Fruit fly (Drosophila melanogaster) whole organism, embryonic: Measurements from ENCODE around the gene slpr.

Experiments used
- Ada2b ChIP-seq: fragments of 200-800 bp; sonication (Bioruptor generic); IDR thresholded peaks from 2 replicates; pipeline ENCODE4 v1.3.6; 2022; ENCODE audit warnings: missing biosample characterization, missing genetic modification characterization
- Asciz ChIP-seq: fragments of 200-800 bp; sonication (Bioruptor generic); optimal IDR thresholded peaks from 2 replicates; lab custom pipeline; 2017; ENCODE audit warnings: missing biosample characterization, mild to moderate bottlenecking, missing genetic modification characterization, missing genetic modification reagents
- CG10366 ChIP-seq: fragments of 200-800 bp; sonication (Bioruptor generic); IDR thresholded peaks from 2 replicates; pipeline ENCODE4 v1.3.6; 2022; ENCODE audit warnings: missing biosample characterization, missing genetic modification characterization
- CG10462 ChIP-seq: fragments of 200-800 bp; sonication (Bioruptor generic); optimal IDR thresholded peaks from 2 replicates; lab custom pipeline; 2016; ENCODE audit warnings: missing biosample characterization, missing genetic modification characterization
- CG12071 ChIP-seq: fragments of 200-800 bp; sonication (Bioruptor generic); optimal IDR thresholded peaks from 3 replicates; lab custom pipeline; 2018; ENCODE audit warnings: missing biosample characterization, mild to moderate bottlenecking, missing genetic modification characterization
- CG13424 ChIP-seq: fragments of 200-800 bp; sonication (Bioruptor generic); optimal IDR thresholded peaks from 2 replicates; lab custom pipeline; 2019; ENCODE audit warnings: missing biosample characterization, mild to moderate bottlenecking, missing genetic modification characterization, moderate library complexity
- CG13775 ChIP-seq: fragments of 200-800 bp; sonication (Bioruptor generic); optimal IDR thresholded peaks from 3 replicates; lab custom pipeline; 2017; ENCODE audit warnings: missing biosample characterization, mild to moderate bottlenecking, missing genetic modification characterization
- CG17385 ChIP-seq: fragments of 200-800 bp; sonication (Bioruptor generic); optimal IDR thresholded peaks from 3 replicates; lab custom pipeline; 2018; ENCODE audit warnings: missing biosample characterization, mild to moderate bottlenecking, missing genetic modification characterization
- CG2712 ChIP-seq: fragments of 200-800 bp; optimal IDR thresholded peaks from 3 replicates; lab custom pipeline; 2019; ENCODE audit warnings: missing biosample characterization, mild to moderate bottlenecking, missing genetic modification characterization, moderate library complexity
- CG30020 ChIP-seq: fragments of 200-800 bp; optimal IDR thresholded peaks from 2 replicates; lab custom pipeline; 2019; ENCODE audit warnings: missing biosample characterization, mild to moderate bottlenecking, missing genetic modification characterization, moderate library complexity
- CG32767 ChIP-seq: fragments of 200-800 bp; sonication (Bioruptor generic); IDR thresholded peaks from 2 replicates; pipeline ENCODE4 v1.3.6; 2022; ENCODE audit warnings: missing biosample characterization, missing genetic modification characterization
- CG34376 ChIP-seq: fragments of 200-800 bp; sonication (Bioruptor generic); optimal IDR thresholded peaks from 2 replicates; lab custom pipeline; 2018; ENCODE audit warnings: missing biosample characterization, mild to moderate bottlenecking, missing genetic modification characterization
- CG7271 ChIP-seq: fragments of 200-800 bp; sonication (Bioruptor generic); optimal IDR thresholded peaks from 2 replicates; lab custom pipeline; 2018; ENCODE audit warnings: missing biosample characterization, mild to moderate bottlenecking, missing genetic modification characterization, moderate library complexity
- CG7786 ChIP-seq: fragments of 200-800 bp; sonication (Bioruptor generic); optimal IDR thresholded peaks from 2 replicates; lab custom pipeline; 2016; ENCODE audit warnings: missing biosample characterization, missing genetic modification characterization
- Chrac-16 ChIP-seq: fragments of 200-800 bp; sonication (Bioruptor generic); optimal IDR thresholded peaks from 3 replicates; lab custom pipeline; 2016; ENCODE audit warnings: missing biosample characterization, missing genetic modification characterization
- E2f1 ChIP-seq: fragments of 200-800 bp; sonication (Bioruptor generic); IDR thresholded peaks from 2 replicates; pipeline ENCODE4 v1.3.6; 2022; ENCODE audit warnings: missing biosample characterization, missing genetic modification characterization
- Fer1 ChIP-seq: fragments of 200-800 bp; sonication (Bioruptor generic); optimal IDR thresholded peaks from 2 replicates; lab custom pipeline; 2017; ENCODE audit warnings: missing biosample characterization, mild to moderate bottlenecking, missing genetic modification characterization
- Hr3 ChIP-seq: fragments of 200-800 bp; sonication (Bioruptor generic); optimal IDR thresholded peaks from 3 replicates; lab custom pipeline; 2016; ENCODE audit warnings: missing biosample characterization, missing genetic modification characterization
- Hr39 ChIP-seq: fragments of >200 bp; optimal IDR thresholded peaks from 2 replicates; lab custom pipeline; 2017
- Hr78 ChIP-seq, 2 experiments: fragments of 200-800 bp in 1 of 2; fragments of >200 bp in 1 of 2; sonication (Bioruptor generic) in 1 of 2; optimal IDR thresholded peaks; 2 replicates each; lab custom pipeline; 2017 to 2019; ENCODE audit warnings: missing biosample characterization in 2 of 2, missing genetic modification characterization in 2 of 2, mild to moderate bottlenecking in 1 of 2, moderate library complexity in 1 of 2
- Mad ChIP-seq: fragments of 200-800 bp; sonication (Bioruptor generic); optimal IDR thresholded peaks from 2 replicates; lab custom pipeline; 2016; ENCODE audit warnings: missing biosample characterization, missing genetic modification characterization
- Oli ChIP-seq: fragments of 200-800 bp; sonication (Bioruptor generic); optimal IDR thresholded peaks from 2 replicates; lab custom pipeline; 2018; ENCODE audit warnings: missing biosample characterization, mild to moderate bottlenecking, missing genetic modification characterization, moderate library complexity
- PHDP ChIP-seq: fragments of 200-800 bp; sonication (Bioruptor generic); optimal IDR thresholded peaks from 3 replicates; lab custom pipeline; 2018; ENCODE audit warnings: missing biosample characterization, mild to moderate bottlenecking, missing genetic modification characterization, moderate library complexity
- Sry-β ChIP-seq: fragments of 200-800 bp; sonication (Bioruptor generic); optimal IDR thresholded peaks from 2 replicates; lab custom pipeline; 2018; ENCODE audit warnings: missing biosample characterization, mild to moderate bottlenecking, missing genetic modification characterization, moderate library complexity
- Ssrp ChIP-seq: fragments of 200-800 bp; sonication (Bioruptor generic); optimal IDR thresholded peaks from 2 replicates; lab custom pipeline; 2018; ENCODE audit warnings: missing biosample characterization, mild to moderate bottlenecking, missing genetic modification characterization, moderate library complexity
- ab ChIP-seq: fragments of 200-800 bp; sonication (Bioruptor generic); optimal IDR thresholded peaks from 2 replicates; lab custom pipeline; 2016; ENCODE audit warnings: missing biosample characterization, missing genetic modification characterization
- ato ChIP-seq: fragments of 200-800 bp; sonication (Bioruptor generic); IDR thresholded peaks from 2 replicates; pipeline ENCODE4 v1.3.6; 2022; ENCODE audit warnings: missing biosample characterization, missing genetic modification characterization; ENCODE audit not compliant: partially characterized antibody
- bbx ChIP-seq: fragments of 200-800 bp; sonication (Bioruptor generic); IDR thresholded peaks from 2 replicates; pipeline ENCODE4 v1.3.6; 2022; ENCODE audit warnings: missing biosample characterization, missing genetic modification characterization; ENCODE audit not compliant: partially characterized antibody
- bcd ChIP-seq: fragments of 200-800 bp; sonication (Bioruptor generic); optimal IDR thresholded peaks from 2 replicates; lab custom pipeline; 2017; ENCODE audit warnings: missing biosample characterization, mild to moderate bottlenecking, missing genetic modification characterization
- bsh ChIP-seq, 2 experiments: fragments of 200-800 bp; sonication (Bioruptor generic); optimal IDR thresholded peaks; 2 replicates each; lab custom pipeline; 2017 to 2018; ENCODE audit warnings: mild to moderate bottlenecking in 2 of 2, missing biosample characterization in 2 of 2, missing genetic modification characterization in 2 of 2, moderate library complexity in 1 of 2
- cas ChIP-seq: fragments of 200-800 bp; sonication (Bioruptor generic); IDR thresholded peaks from 2 replicates; pipeline ENCODE4 v1.3.6; 2022; ENCODE audit warnings: missing biosample characterization, missing genetic modification characterization
- croc ChIP-seq: fragments of 200-800 bp; sonication (Bioruptor generic); conservative IDR thresholded peaks from 3 replicates; pipeline ENCODE4 v1.3.6; 2022; ENCODE audit warnings: missing biosample characterization, missing genetic modification characterization
- crol ChIP-seq: fragments of 200-800 bp; sonication (Bioruptor generic); IDR thresholded peaks from 2 replicates; pipeline ENCODE4 v1.3.6; 2022; ENCODE audit warnings: missing biosample characterization, missing genetic modification characterization
- dpn ChIP-seq, 2 experiments: fragments of 200-800 bp; sonication (Bioruptor generic); optimal IDR thresholded peaks; 3 replicates each; lab custom pipeline; 2016; ENCODE audit warnings: missing biosample characterization in 2 of 2, missing genetic modification characterization in 2 of 2
- gcm ChIP-seq: fragments of 200-800 bp; sonication (Bioruptor generic); optimal IDR thresholded peaks from 2 replicates; lab custom pipeline; 2019; ENCODE audit warnings: missing biosample characterization, mild to moderate bottlenecking, missing genetic modification characterization, moderate library complexity
- gcm2 ChIP-seq: fragments of 200-800 bp; sonication (Bioruptor generic); optimal IDR thresholded peaks from 2 replicates; lab custom pipeline; 2016; ENCODE audit warnings: missing biosample characterization, missing genetic modification characterization
- hbn ChIP-seq: fragments of 200-800 bp; sonication (Bioruptor generic); IDR thresholded peaks from 2 replicates; pipeline ENCODE4 v1.3.6; 2022; ENCODE audit warnings: missing biosample characterization, missing genetic modification characterization; ENCODE audit not compliant: partially characterized antibody
- kah ChIP-seq: fragments of 200-800 bp; sonication (Bioruptor generic); optimal IDR thresholded peaks from 2 replicates; lab custom pipeline; 2018; ENCODE audit warnings: missing biosample characterization, mild to moderate bottlenecking, missing genetic modification characterization
- lilli ChIP-seq: fragments of 200-800 bp; sonication (Bioruptor generic); optimal IDR thresholded peaks from 3 replicates; lab custom pipeline; 2016; ENCODE audit warnings: missing biosample characterization, missing genetic modification characterization
- nerfin-2 ChIP-seq: fragments of 200-800 bp; sonication (Bioruptor generic); IDR thresholded peaks from 2 replicates; pipeline ENCODE4 v1.3.6; 2022; ENCODE audit warnings: missing biosample characterization, missing genetic modification characterization; ENCODE audit not compliant: partially characterized antibody
- pan ChIP-seq, 4 experiments: fragments of >200 bp in 3 of 4; fragments of 200-800 bp in 1 of 4; sonication (Bioruptor generic) in 1 of 4; optimal IDR thresholded peaks in 3 of 4; IDR thresholded peaks in 1 of 4; 2 replicates each; pipeline versions ENCODE4 v1.3.6 to Lab custom; 2017 to 2022; ENCODE audit warnings: missing biosample characterization in 2 of 4, missing genetic modification characterization in 2 of 4, mixed read lengths in 1 of 4
- phol ChIP-seq: fragments of 200-800 bp; sonication (Bioruptor generic); optimal IDR thresholded peaks from 3 replicates; lab custom pipeline; 2018; ENCODE audit warnings: missing biosample characterization, mild to moderate bottlenecking, missing genetic modification characterization, moderate library complexity
- pum ChIP-seq: fragments of 200-800 bp; sonication (Bioruptor generic); optimal IDR thresholded peaks from 2 replicates; lab custom pipeline; 2016; ENCODE audit warnings: missing biosample characterization, missing genetic modification characterization
- sisA ChIP-seq: fragments of 200-800 bp; sonication (Bioruptor generic); IDR thresholded peaks from 2 replicates; pipeline ENCODE4 v1.3.6; 2022; ENCODE audit warnings: missing biosample characterization, missing genetic modification characterization
- so ChIP-seq: fragments of 200-800 bp; sonication (Bioruptor generic); IDR thresholded peaks from 3 replicates; pipeline ENCODE4 v1.3.6; 2022; ENCODE audit warnings: missing biosample characterization, missing genetic modification characterization
- stc ChIP-seq: fragments of 200-800 bp; sonication (Bioruptor generic); IDR thresholded peaks from 2 replicates; pipeline ENCODE4 v1.3.6; 2022; ENCODE audit warnings: missing biosample characterization, missing genetic modification characterization
- unc-4 ChIP-seq: fragments of 200-800 bp; sonication (Bioruptor generic); IDR thresholded peaks from 2 replicates; pipeline ENCODE4 v1.3.6; 2022; ENCODE audit warnings: missing biosample characterization, missing genetic modification characterization; ENCODE audit not compliant: partially characterized antibody
- wor ChIP-seq: fragments of 200-800 bp; sonication (Bioruptor generic); IDR thresholded peaks from 2 replicates; pipeline ENCODE4 v1.3.6; 2022; ENCODE audit warnings: missing biosample characterization, missing genetic modification characterization

slpr gene

dm6 chrX:8206561-8206960 is 29.6 kb upstream of the slpr start:
- 0 out of 2 replicates have a peak, but pooled peaks have one; percentile 16 for TF ChIP-seq crol (GFP tag; lab: Robert Waterston, UW)
- peak; percentile 65 for TF ChIP-seq Hr39 (lab: Kevin White, UChicago)
- no peak for TF ChIP-seq so (GFP tag; lab: Robert Waterston, UW)
- TF ChIP-seq CG12071 = no peak
- TF ChIP-seq unc-4 = no peak
- TF ChIP-seq Sry-β (GFP tag; lab: Kevin White, UChicago) = no peak
- TF ChIP-seq CG30020 (tag; lab: Kevin White, UChicago) = no peak
- no peak for TF ChIP-seq CG7786
- TF ChIP-seq CG13775 (GFP tag; lab: Kevin White, UChicago) = no peak
- TF ChIP-seq CG34376 (GFP tag; lab: Kevin White, UChicago) = no peak

DNA sequence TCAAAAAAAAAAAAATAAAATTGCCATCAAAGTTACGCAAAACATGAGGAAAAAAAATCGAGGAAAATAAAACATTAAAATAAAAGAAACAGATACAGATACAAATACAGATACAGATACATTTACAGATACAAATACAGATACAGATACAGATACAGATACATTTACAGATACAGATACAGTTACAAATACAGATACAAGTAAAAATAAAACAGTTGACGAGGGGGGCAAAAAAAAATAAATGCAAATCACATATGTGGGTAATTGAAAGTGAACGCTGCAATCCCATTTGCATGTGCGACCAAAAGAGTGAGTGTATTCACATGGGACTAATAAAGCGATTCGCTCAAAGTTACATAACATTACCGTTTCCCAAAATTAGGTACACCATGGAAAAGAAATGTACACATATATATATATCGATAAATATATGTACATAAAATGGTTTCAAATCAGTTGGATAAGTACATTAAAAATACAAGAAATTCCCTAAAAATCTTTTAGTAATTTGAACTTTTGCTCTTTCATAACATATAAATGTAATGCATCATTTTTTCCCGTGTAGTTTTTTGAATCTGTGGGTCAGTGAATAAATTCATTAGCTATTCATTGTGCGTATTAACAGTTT is 28.8 kb upstream of the slpr start:
- TF ChIP-seq Ada2b (GFP tag; lab: Robert Waterston, UW) (peak; percentile 35; the same call in 1 of the 2 replicates), wor (GFP tag; lab: Robert Waterston, UW) (peak; percentile 40; the same call in 1 of the 2 replicates), lilli (GFP tag; lab: Kevin White, UChicago) (no peak), ato (GFP tag; lab: Robert Waterston, UW) (no peak), sisA (peak; percentile 33; the same call in 1 of the 2 replicates), Ssrp (tag; lab: Kevin White, UChicago) (peak; percentile 39), CG17385 (GFP tag; lab: Kevin White, UChicago) (peak; percentile 23), pan (optimal IDR thresholded peaks at IDR 0.05; lab: Kevin White, UChicago) (no peak), pan (GFP tag; optimal IDR thresholded peaks at IDR 0.05 in 1 of 2, IDR thresholded peaks at IDR 0.05 in 1 of 2) (peak in 1 of 2 experiments; percentile 62), Oli (tag; lab: Kevin White, UChicago) (peak; percentile 57), PHDP (peak; percentile 59), E2f1 (GFP tag; lab: Robert Waterston, UW) (peak; percentile 43; the same call in 1 of the 2 replicates), kah (no peak), stc (GFP tag; lab: Robert Waterston, UW) (peak; percentile 70), CG32767 (GFP tag; lab: Robert Waterston, UW) (no peak), Mad (GFP tag; lab: Kevin White, UChicago) (no peak), CG2712 (tag; lab: Kevin White, UChicago) (peak; percentile 48), gcm2 (GFP tag; lab: Kevin White, UChicago) (no peak), dpn (GFP tag; optimal IDR thresholded peaks at IDR 0.05; lab: Kevin White, UChicago) (peak in 1 of 2 experiments; percentile 36), Hr78 (GFP tag; optimal IDR thresholded peaks at IDR 0.05; lab: Kevin White, UChicago) (peak in 1 of 2 experiments; percentile 23), Fer1 (GFP tag; lab: Kevin White, UChicago) (peak; percentile 5), pum (GFP tag; lab: Kevin White, UChicago) (no peak), phol (peak; percentile 58), ab (GFP tag; lab: Kevin White, UChicago) (no peak), gcm (no peak), Chrac-16 (GFP tag; lab: Kevin White, UChicago) (no peak), CG7271 (tag; lab: Kevin White, UChicago) (no peak), hbn (GFP tag; lab: Robert Waterston, UW) (no peak), bcd (peak; percentile 32), Hr3 (GFP tag; lab: Kevin White, UChicago) (peak; percentile 31), nerfin-2 (GFP tag; lab: Robert Waterston, UW) (no peak), croc (GFP tag; lab: Robert Waterston, UW) (no peak), cas (GFP tag; lab: Robert Waterston, UW) (0 out of 2 replicates have a peak, but pooled peaks have one; percentile 7), CG10366 (GFP tag; lab: Robert Waterston, UW) (peak; percentile 36), bsh (GFP tag; optimal IDR thresholded peaks at IDR 0.05; lab: Kevin White, UChicago) (peak in 1 of 2 experiments; percentile 46), CG13424 (tag; lab: Kevin White, UChicago) (peak; percentile 45), bbx (no peak), Asciz (GFP tag; lab: Kevin White, UChicago) (peak; percentile 36), CG10462 (GFP tag; lab: Kevin White, UChicago) (peak; percentile 6)
